Worm (Caenorhabditis elegans) whole organism, L4 larva: Measurements from ENCODE around the gene C26E6.1.
A peak's percentile ranks its signal among the peaks of the same experiment; 100 is the strongest.

ENCODE experiments used
- D1046.2 ChIP-seq: fragments of 200-800 bp; sonication (Bioruptor generic); IDR thresholded peaks from 2 replicates; pipeline ENCODE4 v1.3.6; 2022; ENCODE audit warnings: missing genetic modification characterization, missing compliant biosample characterization
- F26F4.8 ChIP-seq: fragments of 200-800 bp; sonication (Bioruptor generic); conservative IDR thresholded peaks from 2 replicates; pipeline ENCODE4 v1.3.6; 2022; ENCODE audit warnings: missing genetic modification characterization, missing compliant biosample characterization
- F37D6.2 ChIP-seq: sonication (generic microtip); optimal IDR thresholded peaks from 2 replicates; lab custom pipeline; 2016; ENCODE audit warnings: mild to moderate bottlenecking, missing genetic modification characterization, missing compliant biosample characterization
- Y105C5A.15 ChIP-seq: fragments of 200-800 bp; sonication (Bioruptor generic); IDR thresholded peaks from 2 replicates; pipeline ENCODE4 v1.3.6; 2022; ENCODE audit warnings: missing genetic modification characterization, missing compliant biosample characterization
- Y48G9A.11 ChIP-seq: fragments of 200-800 bp; sonication (Bioruptor generic); IDR thresholded peaks from 2 replicates; pipeline ENCODE4 v1.3.6; 2022; ENCODE audit warnings: missing genetic modification reagents, missing genetic modification characterization, missing compliant biosample characterization
- aha-1 ChIP-seq: fragments of 150-350 bp; peaks from one replicate; lab custom pipeline; 2014; ENCODE audit warnings: missing biosample characterization, missing genetic modification characterization
- ama-1 ChIP-seq: fragments of 150-350 bp; optimal IDR thresholded peaks from 2 replicates; lab custom pipeline; 2014; ENCODE audit warnings: inconsistent platforms, mixed read lengths
- attf-4 ChIP-seq: sonication (generic microtip); optimal IDR thresholded peaks from 3 replicates; lab custom pipeline; 2017; ENCODE audit warnings: missing biosample characterization, missing genetic modification characterization
- ceh-44 ChIP-seq: fragments of 200-800 bp; sonication (Bioruptor generic); IDR thresholded peaks from 2 replicates; pipeline ENCODE4 v1.3.6; 2022; ENCODE audit warnings: missing genetic modification reagents, missing genetic modification characterization, missing compliant biosample characterization
- ceh-62 ChIP-seq: sonication (generic microtip); optimal IDR thresholded peaks from 2 replicates; lab custom pipeline; 2017; ENCODE audit warnings: missing biosample characterization, missing genetic modification characterization
- daf-16 ChIP-seq, 3 experiments: sonication (generic microtip); optimal IDR thresholded peaks; 2 replicates each; lab custom pipeline; 2016 to 2017; ENCODE audit warnings: missing genetic modification characterization in 3 of 3, missing genetic modification reagents in 3 of 3, mild to moderate bottlenecking in 2 of 3, missing compliant biosample characterization in 2 of 3, missing biosample characterization in 1 of 3, moderate library complexity in 1 of 3
- dmd-8 ChIP-seq: fragments of 200-800 bp; sonication (Bioruptor generic); IDR thresholded peaks from 2 replicates; pipeline ENCODE4 v1.3.6; 2022; ENCODE audit warnings: missing genetic modification characterization, missing compliant biosample characterization
- dmd-9 ChIP-seq: fragments of 200-800 bp; sonication (Bioruptor generic); IDR thresholded peaks from 2 replicates; pipeline ENCODE4 v1.3.6; 2022; ENCODE audit warnings: missing genetic modification reagents, missing genetic modification characterization, missing compliant biosample characterization
- dpl-1 ChIP-seq: fragments of 150-350 bp; optimal IDR thresholded peaks from 2 replicates; lab custom pipeline; 2014; ENCODE audit warnings: missing biosample characterization, missing genetic modification reagents, missing genetic modification characterization
- duxl-1 ChIP-seq: sonication (generic microtip); optimal IDR thresholded peaks from 2 replicates; lab custom pipeline; 2016; ENCODE audit warnings: mild to moderate bottlenecking, missing genetic modification characterization, moderate library complexity, missing compliant biosample characterization; ENCODE audit not compliant: poor library complexity
- dve-1 ChIP-seq: sonication (generic microtip); optimal IDR thresholded peaks from 2 replicates; lab custom pipeline; 2017; ENCODE audit warnings: antibody characterized with exemption, mild to moderate bottlenecking, missing genetic modification characterization, missing compliant biosample characterization; ENCODE audit not compliant: insufficient read depth
- egl-43 ChIP-seq: fragments of 200-800 bp; sonication (Bioruptor generic); IDR thresholded peaks from 2 replicates; pipeline ENCODE4 v1.3.6; 2022; ENCODE audit warnings: missing genetic modification reagents, missing genetic modification characterization, missing compliant biosample characterization
- fkh-10 ChIP-seq: fragments of 150-350 bp; optimal IDR thresholded peaks from 2 replicates; lab custom pipeline; 2014; ENCODE audit warnings: missing biosample characterization, missing genetic modification reagents, missing genetic modification characterization
- hlh-11 ChIP-seq: fragments of 200-800 bp; sonication (Bioruptor generic); optimal IDR thresholded peaks from 2 replicates; lab custom pipeline; 2018; ENCODE audit warnings: mild to moderate bottlenecking, missing genetic modification characterization, missing compliant biosample characterization
- hlh-30 ChIP-seq: sonication (generic microtip); optimal IDR thresholded peaks from 2 replicates; lab custom pipeline; 2017; ENCODE audit warnings: antibody characterized with exemption, mild to moderate bottlenecking, missing genetic modification characterization, missing compliant biosample characterization; ENCODE audit not compliant: insufficient read depth
- hmg-1.1 ChIP-seq: fragments of 200-800 bp; sonication (Bioruptor generic); IDR thresholded peaks from 2 replicates; pipeline ENCODE4 v1.3.6; 2022; ENCODE audit warnings: missing genetic modification reagents, missing genetic modification characterization, missing compliant biosample characterization
- lin-1 ChIP-seq: fragments of 200-800 bp; sonication (Bioruptor generic); IDR thresholded peaks from 2 replicates; pipeline ENCODE4 v1.3.6; 2022; ENCODE audit warnings: missing genetic modification reagents, missing genetic modification characterization, missing compliant biosample characterization
- lin-15B ChIP-seq: fragments of 150-350 bp; sonication (generic microtip); optimal IDR thresholded peaks from 3 replicates; lab custom pipeline; 2014; ENCODE audit warnings: missing biosample characterization, missing genetic modification characterization
- lin-39 ChIP-seq: fragments of 150-350 bp; optimal IDR thresholded peaks from 2 replicates; lab custom pipeline; 2014; ENCODE audit warnings: missing biosample characterization, missing genetic modification reagents, missing genetic modification characterization
- nhr-41 ChIP-seq: fragments of 200-800 bp; sonication (Bioruptor generic); IDR thresholded peaks from 2 replicates; pipeline ENCODE4 v1.3.6; 2022; ENCODE audit warnings: missing genetic modification reagents, missing genetic modification characterization, missing compliant biosample characterization
- nhr-6 ChIP-seq: fragments of 150-350 bp; optimal IDR thresholded peaks from 2 replicates; lab custom pipeline; 2014; ENCODE audit warnings: missing biosample characterization, missing genetic modification characterization
- nhr-76 ChIP-seq: fragments of 150-350 bp; optimal IDR thresholded peaks from 2 replicates; lab custom pipeline; 2014; ENCODE audit warnings: missing biosample characterization, missing genetic modification characterization
- pha-4 ChIP-seq, 2 experiments: fragments of 150-350 bp in 1 of 2; fragments of 200-800 bp in 1 of 2; sonication (Bioruptor generic) in 1 of 2; IDR thresholded peaks in 1 of 2; optimal IDR thresholded peaks in 1 of 2; 2 replicates each; pipeline versions ENCODE4 v1.3.6 to Lab custom; 2014 to 2022; ENCODE audit warnings: missing genetic modification characterization in 2 of 2, missing genetic modification reagents in 2 of 2, missing biosample characterization in 1 of 2, missing compliant biosample characterization in 1 of 2
- set-16 ChIP-seq: fragments of 200-800 bp; sonication (Bioruptor generic); IDR thresholded peaks from 2 replicates; pipeline ENCODE4 v1.3.6; 2022; ENCODE audit warnings: missing genetic modification reagents, missing genetic modification characterization, missing compliant biosample characterization
- spr-3 ChIP-seq: fragments of 200-800 bp; sonication (Bioruptor generic); optimal IDR thresholded peaks from 2 replicates; lab custom pipeline; 2018; ENCODE audit warnings: mild to moderate bottlenecking, missing genetic modification characterization, missing compliant biosample characterization
- unc-62 ChIP-seq, 3 experiments: fragments of 150-350 bp in 1 of 3; sonication (generic microtip); optimal IDR thresholded peaks in 2 of 3; peaks in 1 of 3; 1 replicate in 1 of 3; 2 replicates in 2 of 3; lab custom pipeline; 2014 to 2017; ENCODE audit warnings: missing biosample characterization in 3 of 3, missing genetic modification characterization in 3 of 3, missing genetic modification reagents in 3 of 3, missing genotype in 1 of 3
- zag-1 ChIP-seq: fragments of 150-350 bp; optimal IDR thresholded peaks from 2 replicates; lab custom pipeline; 2014; ENCODE audit warnings: missing biosample characterization, missing genetic modification characterization

C26E6.1 gene

ce11 chrIII:4950345-4950744, 6.3 kb upstream of the C26E6.1 start (continued):
- TF ChIP-seq dve-1 (tag; lab: Kevin White, UChicago) (peak; percentile 13), hlh-30 (tag; lab: Kevin White, UChicago) (peak; percentile 97), fkh-10 (GFP tag; lab: Kevin White, UChicago) (peak; percentile 23), egl-43 (GFP tag; lab: Robert Waterston, UW) (peak; percentile 56; the same call in 1 of the 2 replicates), hmg-1.1 (GFP tag; lab: Robert Waterston, UW) (peak; percentile 68), dpl-1 (GFP tag; lab: Kevin White, UChicago) (no peak)

ce11 chrIII:4951210-4951609, 5.5 kb upstream of the C26E6.1 start:
- TF ChIP-seq aha-1 (tag; lab: Kevin White, UChicago) (peak; percentile 66), nhr-41 (GFP tag; lab: Robert Waterston, UW) (no peak), egl-43 (GFP tag; lab: Robert Waterston, UW) (0 out of 2 replicates have a peak, but pooled peaks have one; percentile 23), daf-16 (GFP tag; optimal IDR thresholded peaks at IDR 0.05; lab: Kevin White, UChicago) (peak in 1 of 2 experiments; percentile 67), daf-16 (tag; optimal IDR thresholded peaks at IDR 0.05; lab: Kevin White, UChicago) (peak; percentile 12), hlh-11 (tag; lab: Kevin White, UChicago) (peak; percentile 26), lin-1 (GFP tag; lab: Robert Waterston, UW) (no peak), set-16 (peak; percentile 92), nhr-6 (no peak), zag-1 (no peak), Y105C5A.15 (no peak)
- TF ChIP-seq, all 104 proteins: peak for 5

- no peak for TF ChIP-seq nhr-76 (tag; lab: Kevin White, UChicago)
These were observed 4.8 kb upstream of the C26E6.1 start, which contains the start of gene flh-2 for ce11 chrIII:4951824-4952223. Gene flh-2, plus strand, starts transcription at chrIII:4952124.

- no peak for TF ChIP-seq F37D6.2
- no peak for TF ChIP-seq attf-4 (tag; lab: Kevin White, UChicago)
- no peak for TF ChIP-seq zag-1
- no peak for TF ChIP-seq ceh-44 (GFP tag; lab: Robert Waterston, UW)
- TF ChIP-seq lin-39: no peak
These were observed 3.7 kb upstream of the C26E6.1 start for ce11 chrIII:4952970-4953369.

- TF ChIP-seq D1046.2 (GFP tag; lab: Robert Waterston, UW) (no peak), F26F4.8 (GFP tag; lab: Robert Waterston, UW) (no peak)
These were observed 3.5 kb downstream of the C26E6.1 start, which contains the start of gene C27F2.4 for ce11 chrIII:4960204-4960603. Gene C27F2.4, minus strand, starts transcription at chrIII:4960304.

ce11 chrIII:4961281-4961680, 4.6 kb downstream of the C26E6.1 start:
- TF ChIP-seq Y48G9A.11 (GFP tag; lab: Robert Waterston, UW): 0 out of 2 replicates have a peak, but pooled peaks have one; percentile 18
- no peak for TF ChIP-seq spr-3 (GFP tag; lab: Kevin White, UChicago)
- TF ChIP-seq unc-62 (GFP tag; optimal IDR thresholded peaks at IDR 0.05 in 1 of 2; lab: Kevin White, UChicago): peak in 1 of 2 experiments; percentile 98
- no peak for TF ChIP-seq unc-62 (tag; optimal IDR thresholded peaks at IDR 0.05; lab: Kevin White, UChicago)
- peak; percentile 0 for TF ChIP-seq duxl-1
- TF ChIP-seq lin-15B (tag; lab: Kevin White, UChicago): no peak
- no peak for TF ChIP-seq daf-16 (GFP tag; optimal IDR thresholded peaks at IDR 0.05; lab: Kevin White, UChicago)
- no peak for TF ChIP-seq daf-16 (tag; optimal IDR thresholded peaks at IDR 0.05; lab: Kevin White, UChicago)
- peak; percentile 58 for TF ChIP-seq aha-1 (tag; lab: Kevin White, UChicago)
- peak; percentile 18 for TF ChIP-seq ama-1 (lab: Kevin White, UChicago)
- 0 out of 2 replicates have a peak, but pooled peaks have one; percentile 16 for TF ChIP-seq dmd-8 (GFP tag; lab: Robert Waterston, UW)
- no peak for TF ChIP-seq pha-4 (GFP tag; IDR thresholded peaks at IDR 0.05; lab: Robert Waterston, UW)
- TF ChIP-seq pha-4 (tag; optimal IDR thresholded peaks at IDR 0.05; lab: Kevin White, UChicago): no peak
- no peak for TF ChIP-seq dmd-9 (GFP tag; lab: Robert Waterston, UW)
- no peak for TF ChIP-seq ceh-62
